Worm (Caenorhabditis elegans) whole organism, L3 larva: ENCODE results near the gene arrd-19.

Experiments used
- R02D3.7 ChIP-seq: fragments of 150-350 bp; optimal IDR thresholded peaks from 2 replicates; lab custom pipeline; 2014; ENCODE audit warnings: missing biosample characterization, missing genetic modification characterization
- ZK546.5 ChIP-seq: sonication (generic microtip); optimal IDR thresholded peaks from 2 replicates; lab custom pipeline; 2017; ENCODE audit warnings: missing biosample characterization, missing genetic modification characterization
- aly-2 ChIP-seq: fragments of 150-350 bp; optimal IDR thresholded peaks from 2 replicates; lab custom pipeline; 2014; ENCODE audit warnings: missing biosample characterization, missing genetic modification characterization
- ceh-16 ChIP-seq: sonication (generic microtip); optimal IDR thresholded peaks from 2 replicates; lab custom pipeline; 2017; ENCODE audit warnings: missing biosample characterization, missing genetic modification characterization
- ceh-9 ChIP-seq: sonication (generic microtip); optimal IDR thresholded peaks from 2 replicates; lab custom pipeline; 2018; ENCODE audit warnings: missing biosample characterization, missing genetic modification characterization
- elt-1 ChIP-seq: fragments of 150-350 bp; optimal IDR thresholded peaks from 2 replicates; lab custom pipeline; 2014; ENCODE audit warnings: missing biosample characterization, missing genetic modification characterization
- elt-2 ChIP-seq: sonication (generic microtip); optimal IDR thresholded peaks from 2 replicates; lab custom pipeline; 2016; ENCODE audit warnings: missing genetic modification reagents, mild to moderate bottlenecking, missing genetic modification characterization, missing compliant biosample characterization
- elt-3 ChIP-seq, 3 experiments: fragments of 150-350 bp in 1 of 3; sonication (generic microtip) in 2 of 3; optimal IDR thresholded peaks; 2 replicates in 2 of 3; 4 replicates in 1 of 3; lab custom pipeline; 2014 to 2017; ENCODE audit warnings: missing biosample characterization in 3 of 3, missing genetic modification characterization in 3 of 3
- eor-1 ChIP-seq, 2 experiments: fragments of 150-350 bp; optimal IDR thresholded peaks; 2 replicates each; lab custom pipeline; 2014 to 2018; ENCODE audit warnings: missing biosample characterization in 2 of 2, missing genetic modification characterization in 2 of 2
- fkh-10 ChIP-seq: sonication (generic microtip); optimal IDR thresholded peaks from 2 replicates; lab custom pipeline; 2017; ENCODE audit warnings: missing biosample characterization, missing genetic modification reagents, missing genetic modification characterization
- fos-1 ChIP-seq: fragments of 150-350 bp; optimal IDR thresholded peaks from 2 replicates; lab custom pipeline; 2014; ENCODE audit warnings: missing biosample characterization, missing genetic modification characterization
- hmg-11 ChIP-seq: sonication (generic microtip); optimal IDR thresholded peaks from 2 replicates; lab custom pipeline; 2016; ENCODE audit warnings: missing genetic modification characterization, missing compliant biosample characterization
- jun-1 ChIP-seq: fragments of 150-350 bp; optimal IDR thresholded peaks from 2 replicates; lab custom pipeline; 2014; ENCODE audit warnings: missing biosample characterization, missing genetic modification reagents, missing genetic modification characterization
- lin-15B ChIP-seq: fragments of 150-350 bp; optimal IDR thresholded peaks from 2 replicates; lab custom pipeline; 2014; ENCODE audit warnings: missing biosample characterization, missing genetic modification characterization
- lin-39 ChIP-seq: fragments of 150-350 bp; optimal IDR thresholded peaks from 2 replicates; lab custom pipeline; 2018; ENCODE audit warnings: missing biosample characterization, missing genetic modification reagents, missing genetic modification characterization
- lsy-12 ChIP-seq: sonication (generic microtip); optimal IDR thresholded peaks from 2 replicates; lab custom pipeline; 2016; ENCODE audit warnings: mild to moderate bottlenecking, missing genetic modification characterization, missing compliant biosample characterization
- mdl-1 ChIP-seq: fragments of 150-350 bp; optimal IDR thresholded peaks from 2 replicates; lab custom pipeline; 2014; ENCODE audit warnings: missing biosample characterization, missing genetic modification characterization
- nfya-1 ChIP-seq: sonication (generic microtip); optimal IDR thresholded peaks from 2 replicates; lab custom pipeline; 2017; ENCODE audit warnings: missing genetic modification characterization, mild to moderate bottlenecking, missing compliant biosample characterization, antibody characterized with exemption, moderate library complexity; ENCODE audit not compliant: insufficient read depth
- nhr-11 ChIP-seq: fragments of 150-350 bp; optimal IDR thresholded peaks from 2 replicates; lab custom pipeline; 2014; ENCODE audit warnings: missing biosample characterization, missing genetic modification characterization
- nhr-12 ChIP-seq: fragments of 150-350 bp; optimal IDR thresholded peaks from 2 replicates; lab custom pipeline; 2014; ENCODE audit warnings: missing biosample characterization, missing genetic modification characterization
- nhr-23 ChIP-seq: fragments of 150-350 bp; optimal IDR thresholded peaks from 2 replicates; lab custom pipeline; 2014; ENCODE audit warnings: missing biosample characterization, missing genetic modification reagents, missing genetic modification characterization
- nhr-237 ChIP-seq: fragments of 150-350 bp; optimal IDR thresholded peaks from 2 replicates; lab custom pipeline; 2014; ENCODE audit warnings: missing biosample characterization, missing genetic modification characterization
- nhr-28 ChIP-seq: fragments of 150-350 bp; optimal IDR thresholded peaks from 2 replicates; lab custom pipeline; 2014; ENCODE audit warnings: missing biosample characterization, missing genetic modification characterization
- nhr-43 ChIP-seq: sonication (generic microtip); optimal IDR thresholded peaks from 2 replicates; lab custom pipeline; 2016; ENCODE audit warnings: mild to moderate bottlenecking, missing genetic modification characterization, missing compliant biosample characterization; ENCODE audit not compliant: poor library complexity, severe bottlenecking
- nhr-77 ChIP-seq: fragments of 150-350 bp; optimal IDR thresholded peaks from 2 replicates; lab custom pipeline; 2014; ENCODE audit warnings: missing biosample characterization, missing genetic modification characterization
- pha-4 ChIP-seq: fragments of 150-350 bp; optimal IDR thresholded peaks from 2 replicates; lab custom pipeline; 2014; ENCODE audit warnings: missing biosample characterization, missing genetic modification reagents, missing genetic modification characterization
- pqm-1 ChIP-seq: fragments of 150-350 bp; optimal IDR thresholded peaks from 2 replicates; lab custom pipeline; 2017; ENCODE audit warnings: missing biosample characterization, missing genetic modification characterization, inconsistent platforms
- sea-2 ChIP-seq: fragments of 150-350 bp; sonication (generic microtip); optimal IDR thresholded peaks from 4 replicates; lab custom pipeline; 2014; ENCODE audit warnings: missing biosample characterization, missing genetic modification reagents, missing genetic modification characterization
- skn-1 ChIP-seq: fragments of 150-350 bp; optimal IDR thresholded peaks from 2 replicates; lab custom pipeline; 2014; ENCODE audit warnings: missing biosample characterization, missing genetic modification characterization
- snpc-4 ChIP-seq: fragments of 150-350 bp; optimal IDR thresholded peaks from 2 replicates; lab custom pipeline; 2014; ENCODE audit warnings: missing biosample characterization, missing genetic modification characterization
- tbx-2 ChIP-seq: sonication (generic microtip); optimal IDR thresholded peaks from 2 replicates; lab custom pipeline; 2016; ENCODE audit warnings: mild to moderate bottlenecking, missing genetic modification characterization, missing compliant biosample characterization
- unc-39 ChIP-seq: sonication (generic microtip); optimal IDR thresholded peaks from 4 replicates; lab custom pipeline; 2017; ENCODE audit warnings: missing biosample characterization, missing genetic modification characterization
- unc-62 ChIP-seq: fragments of 150-350 bp; sonication (generic microtip); optimal IDR thresholded peaks from 4 replicates; lab custom pipeline; 2014; ENCODE audit warnings: missing biosample characterization, missing genetic modification reagents, missing genetic modification characterization
- ztf-4 ChIP-seq: fragments of 150-350 bp; optimal IDR thresholded peaks from 2 replicates; lab custom pipeline; 2014; ENCODE audit warnings: missing biosample characterization, missing genetic modification characterization

arrd-19 gene

DNA sequence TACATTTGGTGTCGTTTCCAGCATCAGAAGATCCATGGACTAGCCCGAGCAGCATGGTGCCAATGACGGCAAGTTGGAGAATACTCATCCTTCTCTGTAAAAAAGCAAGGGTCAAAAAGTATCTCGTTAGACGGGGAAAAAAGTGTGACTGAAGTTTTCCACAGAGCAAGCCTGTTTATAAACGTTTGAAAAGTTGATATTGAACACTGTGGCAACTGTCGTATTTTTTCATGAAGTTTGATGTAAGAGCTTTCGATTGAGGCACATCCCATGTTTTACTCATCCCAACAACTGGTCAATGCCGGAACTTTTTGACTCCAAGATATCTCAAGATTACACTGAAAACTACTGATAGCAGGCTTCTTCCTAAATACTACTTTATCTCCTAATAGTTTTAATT is 3.7 kb upstream of the arrd-19 start, which contains the start of gene F35F10.13:
Gene F35F10.13, minus strand, starts transcription at position 101 of the 400 bp plus-strand sequence.
- no peak for TF ChIP-seq nhr-23 (tag; lab: Kevin White, UChicago)
- TF ChIP-seq R02D3.7 (tag; lab: Kevin White, UChicago) = no peak
- TF ChIP-seq aly-2 (tag; lab: Kevin White, UChicago) = no peak
- TF ChIP-seq jun-1 (tag; lab: Kevin White, UChicago) = no peak
- no peak for TF ChIP-seq sea-2 (GFP tag; lab: Kevin White, UChicago)
- no peak for TF ChIP-seq hmg-11
- TF ChIP-seq nhr-28 (tag; lab: Kevin White, UChicago) = no peak
- no peak for TF ChIP-seq lsy-12
- TF ChIP-seq unc-39 (tag; lab: Kevin White, UChicago) = no peak
- TF ChIP-seq ztf-4 (tag; lab: Kevin White, UChicago) = no peak
- no peak for TF ChIP-seq nfya-1 (tag; lab: Kevin White, UChicago)
- no peak for TF ChIP-seq pha-4 (tag; lab: Kevin White, UChicago)
- no peak for TF ChIP-seq nhr-77 (tag; lab: Kevin White, UChicago)
- no peak for TF ChIP-seq fkh-10 (GFP tag; lab: Kevin White, UChicago)
- TF ChIP-seq ceh-9 (tag; lab: Kevin White, UChicago) = no peak
- TF ChIP-seq nhr-12 (tag; lab: Kevin White, UChicago) = no peak
- no peak for TF ChIP-seq skn-1 (tag; lab: Kevin White, UChicago)
- TF ChIP-seq pqm-1 = no peak
- no peak for TF ChIP-seq nhr-43

ce11 chrV:3316108-3316507 is 792 bp upstream of the arrd-19 start, which contains the start of gene F35F10.1:
Gene F35F10.1, plus strand, starts transcription at chrV:3316307.
- TF ChIP-seq nhr-12 (tag; lab: Kevin White, UChicago) (no peak), lin-39 (tag; lab: Kevin White, UChicago) (no peak), hmg-11 (no peak), elt-1 (no peak), nhr-237 (tag; lab: Kevin White, UChicago) (no peak), ztf-4 (tag; lab: Kevin White, UChicago) (no peak), ZK546.5 (tag; lab: Kevin White, UChicago) (no peak), tbx-2 (no peak), unc-62 (GFP tag; lab: Kevin White, UChicago) (no peak), fos-1 (tag; lab: Kevin White, UChicago) (no peak), aly-2 (tag; lab: Kevin White, UChicago) (no peak), mdl-1 (no peak), ceh-9 (tag; lab: Kevin White, UChicago) (no peak)

DNA sequence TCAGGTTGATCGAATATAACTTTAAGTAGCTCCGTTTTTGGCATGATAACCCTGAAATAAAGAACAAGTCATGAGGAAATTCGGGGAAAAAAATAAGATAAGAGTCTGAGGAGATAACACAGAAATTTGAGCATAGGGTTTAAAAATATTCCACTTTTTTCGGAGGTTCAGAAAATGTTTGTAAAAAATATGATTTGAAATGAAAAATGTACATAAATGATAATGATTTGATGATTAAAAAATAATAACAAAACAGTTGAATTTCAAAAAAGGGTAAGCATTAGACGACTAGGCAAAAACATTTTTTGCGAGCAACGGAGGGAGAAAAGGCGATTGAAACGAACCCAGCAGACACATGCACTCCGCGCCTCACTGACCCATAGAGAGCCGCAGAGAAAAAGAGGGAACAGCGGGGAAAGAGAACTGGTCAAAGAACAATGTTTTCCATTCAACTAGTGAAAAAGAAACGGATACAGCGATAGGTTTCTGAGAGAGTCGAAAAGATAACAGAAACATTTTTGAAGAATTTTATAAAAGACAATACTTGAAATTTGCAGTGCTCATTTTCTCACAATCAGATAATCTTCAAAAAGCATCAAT is 3.1 kb downstream of the arrd-19 start, which contains the start of gene arrd-18:
Gene arrd-18, minus strand, starts transcription at position 51 of the 600 bp plus-strand sequence.
- peak; percentile 14 for TF ChIP-seq snpc-4 (tag; lab: Kevin White, UChicago)
- no peak for TF ChIP-seq unc-39 (tag; lab: Kevin White, UChicago)
- TF ChIP-seq elt-1 = no peak
- no peak for TF ChIP-seq nhr-23 (tag; lab: Kevin White, UChicago)
- no peak for TF ChIP-seq sea-2 (GFP tag; lab: Kevin White, UChicago)
- no peak for TF ChIP-seq tbx-2
- TF ChIP-seq nhr-43 = no peak
- peak; percentile 38 for TF ChIP-seq elt-2 (tag; lab: Kevin White, UChicago)
- no peak for TF ChIP-seq eor-1 (tag; optimal IDR thresholded peaks at IDR 0.05; lab: Kevin White, UChicago)
- TF ChIP-seq elt-3 (tag; optimal IDR thresholded peaks at IDR 0.05; lab: Kevin White, UChicago) = no peak
- no peak for TF ChIP-seq pqm-1
- TF ChIP-seq nfya-1 (tag; lab: Kevin White, UChicago) = peak; percentile 27
- TF ChIP-seq ceh-16 (tag; lab: Kevin White, UChicago) = no peak
- no peak for TF ChIP-seq fos-1 (tag; lab: Kevin White, UChicago)
- no peak for TF ChIP-seq fkh-10 (GFP tag; lab: Kevin White, UChicago)
- no peak for TF ChIP-seq nhr-11 (tag; lab: Kevin White, UChicago)
- no peak for TF ChIP-seq mdl-1
- peak; percentile 50 for TF ChIP-seq hmg-11

DNA sequence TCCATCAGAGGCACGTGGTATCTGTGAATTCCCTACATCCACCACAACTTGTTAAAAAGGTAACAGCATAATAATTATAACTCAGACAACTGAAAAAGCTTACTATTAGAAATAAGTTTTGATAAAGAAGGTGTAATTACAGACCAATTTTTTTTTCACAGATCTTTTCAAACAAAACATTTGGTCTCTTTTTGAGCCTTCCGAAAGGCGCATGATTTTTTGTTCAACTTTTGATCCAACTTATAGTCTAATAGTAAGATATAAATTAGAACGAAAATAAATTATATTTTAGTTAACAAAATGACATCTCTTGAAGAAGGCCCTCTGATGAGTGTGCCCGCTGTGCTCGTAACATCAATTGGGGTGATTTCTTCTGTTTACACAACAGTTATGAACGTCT is 7.1 kb downstream of the arrd-19 start, which contains the start of gene srbc-3:
Gene srbc-3, plus strand, starts transcription at position 301 of the 400 bp plus-strand sequence.
- no peak for TF ChIP-seq ceh-9 (tag; lab: Kevin White, UChicago)
- TF ChIP-seq jun-1 (tag; lab: Kevin White, UChicago) = no peak
- TF ChIP-seq R02D3.7 (tag; lab: Kevin White, UChicago) = no peak
- no peak for TF ChIP-seq tbx-2
- TF ChIP-seq elt-2 (tag; lab: Kevin White, UChicago) = no peak
- TF ChIP-seq lin-15B (tag; lab: Kevin White, UChicago) = no peak
- TF ChIP-seq mdl-1 = no peak
- no peak for TF ChIP-seq nhr-28 (tag; lab: Kevin White, UChicago)
- no peak for TF ChIP-seq eor-1 (tag; optimal IDR thresholded peaks at IDR 0.05; lab: Kevin White, UChicago)
- no peak for TF ChIP-seq hmg-11
- TF ChIP-seq ztf-4 (tag; lab: Kevin White, UChicago) = no peak
